Worm (Caenorhabditis elegans) whole organism, young adult: ENCODE results near the gene msra-1.
"Not testable (repeated sequence)": the region's sequence is repeated elsewhere in the genome, so short reads cannot be mapped to it uniquely, and the experiment has no call there.

ENCODE experiments used
- nhr-179 ChIP-seq: sonication (generic microtip); optimal IDR thresholded peaks from 2 replicates; lab custom pipeline; 2016; ENCODE audit warnings: mild to moderate bottlenecking, missing genetic modification characterization, missing compliant biosample characterization
- unc-130 ChIP-seq: sonication (generic microtip); optimal IDR thresholded peaks from 2 replicates; lab custom pipeline; 2016; ENCODE audit warnings: missing genetic modification reagents, missing genetic modification characterization, missing compliant biosample characterization
- ztf-26 ChIP-seq: sonication (generic microtip); optimal IDR thresholded peaks from 2 replicates; lab custom pipeline; 2017; ENCODE audit warnings: missing genetic modification characterization, missing compliant biosample characterization

DNA sequence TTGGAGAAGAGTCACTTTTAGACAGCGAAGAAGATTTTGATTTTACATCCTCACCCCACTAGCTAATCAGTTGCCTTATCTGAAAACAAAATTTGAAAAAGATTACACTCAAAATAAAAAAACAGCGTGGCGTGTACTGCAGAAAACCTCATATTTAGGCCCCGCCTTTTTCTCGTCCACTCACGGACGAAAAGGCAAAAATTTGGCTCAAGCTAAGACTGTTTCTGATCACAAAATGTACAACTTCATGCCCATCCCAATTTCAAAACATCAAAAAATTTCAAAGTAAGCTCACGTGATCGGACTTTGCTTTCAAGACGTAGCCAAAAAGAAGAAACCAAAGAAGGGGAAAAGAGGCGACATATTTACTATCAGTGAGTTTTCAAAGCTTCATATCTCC is 7.7 kb upstream of the msra-1 start:
- TF ChIP-seq ztf-26 (tag; lab: Kevin White, UChicago); nhr-179 (tag; lab: Kevin White, UChicago); unc-130: not testable (repeated sequence)
